Fruit fly (Drosophila melanogaster): ENCODE measurements around the gene CG32832.
A peak's percentile ranks its signal among the peaks of the same experiment; 100 is the strongest.

CG32832 gene

DNA sequence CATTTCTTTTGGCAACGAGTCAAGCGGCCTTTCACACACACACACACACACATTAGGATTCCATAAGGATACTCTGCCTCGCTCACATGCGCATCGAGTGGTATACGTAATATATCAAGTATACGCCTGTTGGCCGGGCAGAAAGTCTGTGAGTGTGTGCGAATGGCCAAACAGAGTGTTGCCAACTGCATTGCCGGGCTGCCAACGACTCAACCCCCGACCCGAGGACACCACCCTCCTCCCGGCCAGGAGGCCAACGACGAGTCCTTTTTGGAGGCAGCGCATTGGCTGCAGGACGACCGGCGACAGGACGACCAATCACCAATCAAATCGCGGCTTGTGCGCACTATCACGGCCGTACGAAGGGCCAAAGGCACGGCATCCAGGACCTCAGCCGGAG, 1.4 kb downstream of the CG32832 start:
- no peak for TF ChIP-seq dmrt93B (GFP tag; optimal IDR thresholded peaks at IDR 0.05)
- TF ChIP-seq rgr (GFP tag; optimal IDR thresholded peaks at IDR 0.05): no peak
- no peak for TF ChIP-seq pan (optimal IDR thresholded peaks at IDR 0.05)
- TF ChIP-seq br (GFP tag; optimal IDR thresholded peaks at IDR 0.05): no peak
- no peak for TF ChIP-seq Hr83 (GFP tag; optimal IDR thresholded peaks at IDR 0.05; ENCODE audit: poor library complexity, severe bottlenecking)
- no peak for TF ChIP-seq Hr78 (GFP tag; optimal IDR thresholded peaks at IDR 0.05)
- TF ChIP-seq OdsH (GFP tag; optimal IDR thresholded peaks at IDR 0.05): no peak
- no peak for TF ChIP-seq dl (GFP tag; optimal IDR thresholded peaks at IDR 0.05; ENCODE audit: insufficient read depth in 1 of 2, partially characterized antibody in 2 of 2)
- no peak for TF ChIP-seq lola (GFP tag; optimal IDR thresholded peaks at IDR 0.05)
- TF ChIP-seq usp (GFP tag; optimal IDR thresholded peaks at IDR 0.05): no peak
- TF ChIP-seq Myc (optimal IDR thresholded peaks at IDR 0.05): no peak
- TF ChIP-seq Mio (GFP tag; optimal IDR thresholded peaks at IDR 0.05): no peak

DNA sequence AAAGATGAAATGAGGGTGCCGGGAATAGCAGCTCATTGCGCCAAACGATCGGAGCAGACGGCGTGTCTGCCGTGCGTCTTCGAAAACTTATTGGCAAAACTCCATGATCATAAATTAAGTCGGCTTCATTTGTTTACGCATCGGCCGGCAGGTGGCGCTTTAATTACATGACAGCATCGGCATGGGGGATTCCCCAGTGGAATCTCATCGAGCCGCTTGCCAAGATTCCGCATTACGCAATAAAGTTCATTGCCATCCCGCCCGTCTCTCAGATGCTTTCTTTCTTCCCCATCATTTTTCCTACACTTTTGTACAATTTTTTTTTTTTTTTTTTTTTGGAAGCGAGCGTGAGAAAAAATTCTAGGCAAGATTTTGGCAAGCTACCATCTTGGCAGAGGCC, 2.5 kb downstream of the CG32832 start:
- no peak for TF ChIP-seq HLH106 (tag; optimal IDR thresholded peaks at IDR 0.05)
- no peak for TF ChIP-seq Rel (GFP tag; optimal IDR thresholded peaks at IDR 0.05)
- TF ChIP-seq Rel (tag; optimal IDR thresholded peaks at IDR 0.05): peak; percentile 57

DNA sequence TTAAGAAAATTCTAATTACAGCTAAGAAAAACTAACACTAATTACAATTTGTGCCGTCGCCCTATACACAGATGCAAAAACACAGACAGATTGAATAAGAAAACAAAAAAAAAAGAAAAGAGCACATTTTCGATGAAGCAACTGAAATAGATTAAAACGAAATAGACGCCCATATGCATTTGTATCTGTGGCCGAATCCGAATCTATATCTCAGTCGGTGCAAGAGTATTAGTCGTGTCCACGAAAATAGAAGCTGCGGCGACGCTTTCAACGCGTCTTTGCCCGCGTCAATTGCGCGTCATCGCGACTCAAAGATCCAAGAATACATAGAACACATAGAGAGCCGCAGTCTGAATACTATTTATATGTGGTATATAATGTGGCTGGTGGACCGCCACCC, 4.2 kb downstream of the CG32832 start:
- no peak for TF ChIP-seq pan (optimal IDR thresholded peaks at IDR 0.05)
- TF ChIP-seq psq (GFP tag; optimal IDR thresholded peaks at IDR 0.05): no peak
- no peak for TF ChIP-seq dsf (GFP tag; optimal IDR thresholded peaks at IDR 0.05; ENCODE audit: borderline replicate concordance)
- TF ChIP-seq usp (GFP tag; optimal IDR thresholded peaks at IDR 0.05): no peak
- no peak for TF ChIP-seq GATAd (GFP tag; optimal IDR thresholded peaks at IDR 0.05)
- no peak for TF ChIP-seq h (GFP tag; optimal IDR thresholded peaks at IDR 0.05)
- TF ChIP-seq CG32264 (GFP tag; optimal IDR thresholded peaks at IDR 0.05): no peak
- TF ChIP-seq rgr (GFP tag; optimal IDR thresholded peaks at IDR 0.05): no peak
- TF ChIP-seq Jra (GFP tag; optimal IDR thresholded peaks at IDR 0.05): no peak
- no peak for TF ChIP-seq Hr83 (GFP tag; optimal IDR thresholded peaks at IDR 0.05; ENCODE audit: poor library complexity, severe bottlenecking)
- TF ChIP-seq Rel (GFP tag; optimal IDR thresholded peaks at IDR 0.05): no peak
- no peak for TF ChIP-seq Rel (tag; optimal IDR thresholded peaks at IDR 0.05)
- no peak for TF ChIP-seq CG9705 (GFP tag; optimal IDR thresholded peaks at IDR 0.05)
- no peak for TF ChIP-seq N (GFP tag; optimal IDR thresholded peaks at IDR 0.05)
- no peak for TF ChIP-seq brk (GFP tag; optimal IDR thresholded peaks at IDR 0.05)
- TF ChIP-seq dmrt93B (GFP tag; optimal IDR thresholded peaks at IDR 0.05): no peak
- TF ChIP-seq Myc (optimal IDR thresholded peaks at IDR 0.05): no peak
- TF ChIP-seq foxo (GFP tag; optimal IDR thresholded peaks at IDR 0.05): no peak
- no peak for TF ChIP-seq tai (GFP tag; optimal IDR thresholded peaks at IDR 0.05)

DNA sequence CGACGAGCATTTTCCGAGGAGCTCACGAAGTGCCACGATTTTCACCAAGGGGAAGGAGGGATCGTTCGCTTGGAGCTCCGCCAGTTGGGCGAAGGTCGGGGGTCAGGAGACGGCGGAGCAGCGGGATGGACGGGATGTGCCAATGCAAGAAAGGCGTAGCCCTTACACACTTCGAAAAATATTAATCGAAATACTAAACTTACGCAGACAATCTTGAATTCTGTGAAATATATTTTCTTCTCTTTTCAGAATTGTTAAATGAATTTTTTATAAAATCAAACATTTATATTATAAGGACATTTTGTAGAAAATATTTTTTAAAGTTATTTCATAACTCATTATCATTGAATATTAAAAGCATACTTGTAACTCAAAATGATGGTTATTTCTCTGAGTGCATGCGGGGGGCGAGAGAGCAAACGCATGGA, 10.2 kb downstream of the CG32832 start:
- TF ChIP-seq h (GFP tag; optimal IDR thresholded peaks at IDR 0.05) (no peak), Myc (optimal IDR thresholded peaks at IDR 0.05) (no peak), lola (GFP tag; optimal IDR thresholded peaks at IDR 0.05) (no peak), OdsH (GFP tag; optimal IDR thresholded peaks at IDR 0.05) (no peak), Abd-B (GFP tag; optimal IDR thresholded peaks at IDR 0.05) (no peak), brk (GFP tag; optimal IDR thresholded peaks at IDR 0.05) (no peak), pan (optimal IDR thresholded peaks at IDR 0.05) (no peak)

DNA sequence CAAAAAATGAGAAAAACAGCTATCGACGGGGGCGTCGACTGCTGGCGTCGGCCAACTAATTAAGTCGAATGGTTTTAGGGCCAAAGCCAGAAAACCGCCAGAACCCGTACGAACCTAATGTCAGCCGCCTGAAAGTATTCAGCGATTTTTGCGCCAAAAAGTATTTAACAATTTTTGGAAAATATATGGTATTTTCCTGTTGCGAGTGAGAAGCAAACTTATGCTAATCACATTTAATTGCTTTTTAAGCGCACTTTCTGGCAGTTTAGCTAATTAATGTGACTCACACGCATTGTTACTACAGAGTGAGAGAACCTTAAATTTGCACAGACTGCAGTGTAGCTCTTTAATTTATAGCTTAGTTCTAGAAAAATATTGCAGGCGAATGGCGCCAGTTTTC, 16.6 kb downstream of the CG32832 start:
- TF ChIP-seq Myc (optimal IDR thresholded peaks at IDR 0.05) (peak; percentile 65), dsf (GFP tag; optimal IDR thresholded peaks at IDR 0.05; ENCODE audit: borderline replicate concordance) (no peak), Rel (GFP tag; optimal IDR thresholded peaks at IDR 0.05) (no peak), Rel (tag; optimal IDR thresholded peaks at IDR 0.05) (peak; percentile 76), foxo (GFP tag; optimal IDR thresholded peaks at IDR 0.05) (no peak), GATAd (GFP tag; optimal IDR thresholded peaks at IDR 0.05) (no peak)

DNA sequence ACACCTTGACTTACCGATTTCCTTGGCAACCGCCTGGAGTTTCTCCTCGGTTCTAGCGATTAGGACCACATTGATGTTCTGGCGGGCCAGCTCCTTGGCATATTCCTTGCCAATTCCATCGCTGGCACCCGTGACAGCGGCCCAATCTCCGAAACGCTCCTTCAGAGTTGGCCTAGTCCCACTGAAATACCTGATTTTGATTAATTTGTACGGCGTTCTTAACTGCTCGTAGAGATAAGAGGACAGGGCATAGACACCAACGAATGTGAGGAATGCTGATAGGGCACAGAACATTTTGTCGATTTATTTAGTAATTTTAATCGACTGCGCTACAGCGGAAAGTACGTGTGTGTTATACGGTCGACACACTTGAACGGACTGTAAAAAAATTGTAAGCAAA, 18.0 kb downstream of the CG32832 start, which contains the start of gene CG6012:
CG6012 (minus strand) TSS at position 364 of the 400 bp plus-strand sequence.
- TF ChIP-seq fru (GFP tag; optimal IDR thresholded peaks at IDR 0.05) (no peak), br (GFP tag; optimal IDR thresholded peaks at IDR 0.05) (no peak), CrebA (GFP tag; optimal IDR thresholded peaks at IDR 0.05; ENCODE audit: borderline replicate concordance) (no peak), Vsx2 (GFP tag; optimal IDR thresholded peaks at IDR 0.05; ENCODE audit: partially characterized antibody) (no peak), psq (GFP tag; optimal IDR thresholded peaks at IDR 0.05) (no peak), sage (GFP tag; optimal IDR thresholded peaks at IDR 0.05) (no peak), brk (GFP tag; optimal IDR thresholded peaks at IDR 0.05) (no peak), sv (GFP tag; optimal IDR thresholded peaks at IDR 0.05) (no peak), dl (GFP tag; optimal IDR thresholded peaks at IDR 0.05; ENCODE audit: insufficient read depth in 1 of 2, partially characterized antibody in 2 of 2) (no peak)
